Worm (Caenorhabditis elegans) whole organism, mixed stage, embryonic: ENCODE results near the gene lrch-1.

Source experiments
- M03D4.4 ChIP-seq: sonication (generic microtip); optimal IDR thresholded peaks from 2 replicates; lab custom pipeline; 2017; ENCODE audit warnings: mild to moderate bottlenecking, missing genetic modification characterization, missing compliant biosample characterization
- bed-3 ChIP-seq: fragments of 200-800 bp; sonication (Bioruptor generic); optimal IDR thresholded peaks from 3 replicates; lab custom pipeline; 2018; ENCODE audit warnings: mild to moderate bottlenecking, missing genetic modification characterization, moderate library complexity, missing compliant biosample characterization
- blmp-1 ChIP-seq: fragments of 150-350 bp; optimal IDR thresholded peaks from 2 replicates; lab custom pipeline; 2014; ENCODE audit warnings: missing biosample characterization, missing genetic modification characterization
- ceh-39 ChIP-seq: fragments of 150-350 bp; optimal IDR thresholded peaks from 2 replicates; lab custom pipeline; 2014; ENCODE audit warnings: missing biosample characterization, missing genetic modification characterization
- ceh-43 ChIP-seq: fragments of 200-800 bp; sonication (Bioruptor generic); optimal IDR thresholded peaks from 2 replicates; lab custom pipeline; 2018; ENCODE audit warnings: mild to moderate bottlenecking, missing genetic modification characterization, moderate library complexity, missing compliant biosample characterization
- ceh-83 ChIP-seq: fragments of 200-800 bp; sonication (Bioruptor generic); optimal IDR thresholded peaks from 2 replicates; lab custom pipeline; 2018; ENCODE audit warnings: mild to moderate bottlenecking, missing genetic modification characterization, missing compliant biosample characterization
- ces-1 ChIP-seq: fragments of 150-350 bp; optimal IDR thresholded peaks from 2 replicates; lab custom pipeline; 2014; ENCODE audit warnings: missing biosample characterization, missing genetic modification reagents, missing genetic modification characterization
- cnd-1 ChIP-seq: fragments of 200-800 bp; sonication (Bioruptor generic); optimal IDR thresholded peaks from 2 replicates; lab custom pipeline; 2018; ENCODE audit warnings: mild to moderate bottlenecking, missing genetic modification characterization, missing compliant biosample characterization
- drap-1 ChIP-seq: fragments of 200-800 bp; sonication (Bioruptor generic); optimal IDR thresholded peaks from 3 replicates; lab custom pipeline; 2018; ENCODE audit warnings: mild to moderate bottlenecking, missing genetic modification characterization, missing compliant biosample characterization
- elt-1 ChIP-seq: sonication (generic microtip); optimal IDR thresholded peaks from 2 replicates; lab custom pipeline; 2017; ENCODE audit warnings: missing genetic modification characterization, mild to moderate bottlenecking, missing compliant biosample characterization, antibody characterized with exemption, moderate library complexity, borderline replicate concordance; ENCODE audit not compliant: insufficient read depth
- elt-3 ChIP-seq: fragments of 150-350 bp; optimal IDR thresholded peaks from 2 replicates; lab custom pipeline; 2014; ENCODE audit warnings: missing biosample characterization, missing genetic modification characterization
- flh-1 ChIP-seq: fragments of 200-800 bp; sonication (Bioruptor generic); optimal IDR thresholded peaks from 2 replicates; lab custom pipeline; 2018; ENCODE audit warnings: mild to moderate bottlenecking, missing genetic modification characterization, moderate library complexity, missing compliant biosample characterization
- ham-2 ChIP-seq: fragments of 200-800 bp; sonication (Bioruptor generic); optimal IDR thresholded peaks from 2 replicates; lab custom pipeline; 2018; ENCODE audit warnings: mild to moderate bottlenecking, missing genetic modification characterization, missing compliant biosample characterization
- hlh-1 ChIP-seq: fragments of 150-350 bp; optimal IDR thresholded peaks from 2 replicates; lab custom pipeline; 2014; ENCODE audit warnings: missing biosample characterization, missing genetic modification reagents, missing genetic modification characterization
- lin-13 ChIP-seq: fragments of 150-350 bp; optimal IDR thresholded peaks from 2 replicates; lab custom pipeline; 2014; ENCODE audit warnings: missing biosample characterization, missing genetic modification characterization
- lin-32 ChIP-seq: fragments of 200-800 bp; sonication (Bioruptor generic); optimal IDR thresholded peaks from 2 replicates; lab custom pipeline; 2018; ENCODE audit warnings: mild to moderate bottlenecking, missing genetic modification characterization, missing compliant biosample characterization
- lsy-2 ChIP-seq: fragments of 150-350 bp; optimal IDR thresholded peaks from 2 replicates; lab custom pipeline; 2014; ENCODE audit warnings: missing biosample characterization, missing genetic modification characterization
- mab-5 ChIP-seq: fragments of 150-350 bp; optimal IDR thresholded peaks from 2 replicates; lab custom pipeline; 2014; ENCODE audit warnings: missing biosample characterization, missing genetic modification characterization
- mep-1 ChIP-seq: fragments of 150-350 bp; optimal IDR thresholded peaks from 2 replicates; lab custom pipeline; 2017; ENCODE audit warnings: missing biosample characterization, missing genetic modification reagents, missing genetic modification characterization, inconsistent platforms
- mls-2 ChIP-seq: sonication (generic microtip); optimal IDR thresholded peaks from 2 replicates; lab custom pipeline; 2016; ENCODE audit warnings: mild to moderate bottlenecking, missing genetic modification characterization, moderate library complexity, missing compliant biosample characterization
- nhr-12 ChIP-seq: fragments of 150-350 bp; optimal IDR thresholded peaks from 2 replicates; lab custom pipeline; 2014; ENCODE audit warnings: missing biosample characterization, missing genetic modification characterization
- nhr-2 ChIP-seq: fragments of 150-350 bp; optimal IDR thresholded peaks from 2 replicates; lab custom pipeline; 2014; ENCODE audit warnings: missing biosample characterization, missing genetic modification characterization
- nhr-237 ChIP-seq: fragments of 150-350 bp; optimal IDR thresholded peaks from 2 replicates; lab custom pipeline; 2014; ENCODE audit warnings: missing biosample characterization, missing genetic modification characterization
- nhr-28 ChIP-seq: fragments of 150-350 bp; optimal IDR thresholded peaks from 2 replicates; lab custom pipeline; 2014; ENCODE audit warnings: missing biosample characterization, missing genetic modification characterization
- nhr-76 ChIP-seq: sonication (generic microtip); optimal IDR thresholded peaks from 2 replicates; lab custom pipeline; 2017; ENCODE audit warnings: missing biosample characterization, missing genetic modification characterization
- pha-4 ChIP-seq: fragments of 150-350 bp; optimal IDR thresholded peaks from 2 replicates; lab custom pipeline; 2018; ENCODE audit warnings: missing biosample characterization, missing genetic modification reagents, missing genetic modification characterization
- sem-2 ChIP-seq: fragments of 200-800 bp; sonication (Bioruptor generic); optimal IDR thresholded peaks from 2 replicates; lab custom pipeline; 2018; ENCODE audit warnings: mild to moderate bottlenecking, missing genetic modification characterization, missing compliant biosample characterization
- snpc-4 ChIP-seq: fragments of 150-350 bp; optimal IDR thresholded peaks from 2 replicates; lab custom pipeline; 2014; ENCODE audit warnings: missing biosample characterization, missing genetic modification characterization
- sptf-1 ChIP-seq: sonication (generic microtip); optimal IDR thresholded peaks from 2 replicates; lab custom pipeline; 2017; ENCODE audit warnings: mild to moderate bottlenecking, missing genetic modification characterization, moderate library complexity, missing compliant biosample characterization
- tbx-8 ChIP-seq: fragments of 200-800 bp; sonication (Bioruptor generic); optimal IDR thresholded peaks from 2 replicates; lab custom pipeline; 2018; ENCODE audit warnings: mild to moderate bottlenecking, missing genetic modification characterization, moderate library complexity, missing compliant biosample characterization
- unc-120 ChIP-seq: sonication (generic microtip); optimal IDR thresholded peaks from 2 replicates; lab custom pipeline; 2017; ENCODE audit warnings: missing genetic modification characterization, missing compliant biosample characterization; ENCODE audit not compliant: poor library complexity, severe bottlenecking
- unc-39 ChIP-seq: fragments of 150-350 bp; optimal IDR thresholded peaks from 2 replicates; lab custom pipeline; 2014; ENCODE audit warnings: missing biosample characterization, missing genetic modification characterization
- unc-62 ChIP-seq: fragments of 150-350 bp; optimal IDR thresholded peaks from 2 replicates; lab custom pipeline; 2014; ENCODE audit warnings: missing biosample characterization, missing genetic modification reagents, missing genetic modification characterization
- zip-8 ChIP-seq: fragments of 150-350 bp; optimal IDR thresholded peaks from 2 replicates; lab custom pipeline; 2014; ENCODE audit warnings: missing biosample characterization, missing genetic modification characterization
- ztf-11 ChIP-seq: fragments of 150-350 bp; optimal IDR thresholded peaks from 2 replicates; lab custom pipeline; 2014; ENCODE audit warnings: missing biosample characterization, missing genetic modification characterization

Gene lrch-1

DNA sequence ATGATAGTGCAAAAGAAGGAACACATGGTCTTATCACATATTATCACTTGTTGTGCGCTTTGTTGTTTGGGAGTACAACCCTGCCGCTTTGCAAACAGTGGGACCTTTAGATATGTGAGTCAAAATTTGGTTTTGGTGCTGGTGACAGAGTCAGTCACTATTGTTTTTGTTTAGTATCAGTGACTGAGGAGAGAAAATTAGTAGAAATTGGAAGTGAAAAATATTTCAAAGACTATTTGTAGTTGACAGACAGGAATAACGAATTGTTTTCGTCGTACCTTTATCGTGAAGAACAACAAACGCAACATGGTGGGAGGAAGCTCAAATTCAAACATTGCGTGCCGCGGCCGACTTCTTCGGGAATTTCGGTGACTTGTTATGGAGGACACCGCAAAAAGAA lies at the start of gene lrch-1:
lrch-1 (minus strand) TSS at position 101 of the 400 bp plus-strand sequence.
- TF ChIP-seq ces-1 (GFP tag; lab: Kevin White, UChicago) (no peak), elt-3 (tag; lab: Kevin White, UChicago) (no peak), elt-1 (tag; lab: Kevin White, UChicago) (no peak), unc-120 (tag; lab: Kevin White, UChicago) (no peak), nhr-76 (tag; lab: Kevin White, UChicago) (no peak), pha-4 (tag; lab: Kevin White, UChicago) (no peak), tbx-8 (GFP tag; lab: Kevin White, UChicago) (no peak), unc-62 (GFP tag; lab: Kevin White, UChicago) (no peak), drap-1 (no peak), ceh-83 (GFP tag; lab: Kevin White, UChicago) (no peak), mep-1 (no peak), nhr-12 (no peak), ham-2 (GFP tag; lab: Kevin White, UChicago) (no peak), nhr-28 (no peak)
- TF ChIP-seq, all 35 proteins: peak for 0

DNA sequence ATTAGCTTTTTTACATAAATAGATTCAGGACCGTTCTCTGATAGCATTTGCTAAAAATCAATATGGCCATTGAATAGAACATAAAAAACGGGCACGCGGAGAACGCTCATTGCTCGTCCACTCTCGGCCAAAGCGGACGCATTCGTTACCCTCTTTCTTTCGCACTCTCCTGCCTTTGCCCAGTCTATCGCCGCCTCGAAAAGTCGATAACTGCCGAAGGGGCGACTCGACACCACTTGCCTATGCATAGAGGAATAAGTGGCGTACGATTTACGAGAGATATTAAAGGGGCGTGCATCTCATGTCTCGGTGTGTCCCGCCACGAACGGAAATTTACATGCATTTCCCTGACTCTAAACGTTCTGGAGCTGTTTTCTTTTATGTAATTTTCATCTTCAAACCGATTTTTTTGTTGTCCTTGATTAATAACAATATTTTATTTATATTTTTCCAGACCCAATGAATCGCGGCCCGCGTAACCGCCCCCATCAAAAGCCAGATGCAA lies 46.8 kb upstream of the lrch-1 start, which contains the start of gene W05H9.4:
W05H9.4 (plus strand) TSS at position 455 of the 505 bp plus-strand sequence.
- TF ChIP-seq nhr-2 (tag; lab: Kevin White, UChicago) = peak; percentile 91
- TF ChIP-seq lin-13 = peak; percentile 10
- no peak for TF ChIP-seq snpc-4 (tag; lab: Kevin White, UChicago)
- TF ChIP-seq cnd-1 (tag; lab: Kevin White, UChicago) = peak; percentile 52
- no peak for TF ChIP-seq nhr-28
- TF ChIP-seq unc-120 (tag; lab: Kevin White, UChicago) = peak; percentile 69
- no peak for TF ChIP-seq nhr-237 (tag; lab: Kevin White, UChicago)
- peak; percentile 71 for TF ChIP-seq ceh-39
- peak; percentile 53 for TF ChIP-seq hlh-1 (tag; lab: Kevin White, UChicago)
- TF ChIP-seq mep-1 = peak; percentile 12
- TF ChIP-seq lin-32 (GFP tag; lab: Kevin White, UChicago) = no peak
- TF ChIP-seq ham-2 (GFP tag; lab: Kevin White, UChicago) = peak; percentile 20
- TF ChIP-seq pha-4 (tag; lab: Kevin White, UChicago) = no peak
- TF ChIP-seq ces-1 (GFP tag; lab: Kevin White, UChicago) = peak; percentile 57
- peak; percentile 75 for TF ChIP-seq mls-2 (tag; lab: Kevin White, UChicago)
- peak; percentile 2 for TF ChIP-seq ztf-11

DNA sequence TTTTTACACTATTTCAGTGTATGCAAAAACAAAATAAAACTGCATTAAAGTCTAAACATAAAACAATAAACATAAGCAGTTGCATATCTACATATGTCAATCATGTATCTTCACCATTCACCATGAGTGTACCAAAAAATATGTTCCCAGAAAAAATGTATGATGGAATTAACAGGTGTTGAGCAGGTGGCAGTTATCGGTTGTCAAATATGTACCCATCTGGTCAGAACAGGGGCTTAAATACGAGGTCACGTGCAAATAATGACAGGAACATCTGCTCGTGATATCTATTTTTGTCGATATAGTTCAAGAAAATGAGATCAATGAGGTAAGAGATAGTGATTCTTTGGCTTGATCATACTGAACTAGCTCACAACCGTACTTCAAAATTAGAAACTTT lies 42.6 kb upstream of the lrch-1 start:
- TF ChIP-seq nhr-12 = no peak
- TF ChIP-seq unc-62 (GFP tag; lab: Kevin White, UChicago) = peak; percentile 57
- no peak for TF ChIP-seq ham-2 (GFP tag; lab: Kevin White, UChicago)
- TF ChIP-seq lin-32 (GFP tag; lab: Kevin White, UChicago) = peak; percentile 99
- TF ChIP-seq hlh-1 (tag; lab: Kevin White, UChicago) = peak; percentile 55
- peak; percentile 87 for TF ChIP-seq nhr-2 (tag; lab: Kevin White, UChicago)
- peak; percentile 23 for TF ChIP-seq ceh-39
- peak; percentile 93 for TF ChIP-seq cnd-1 (tag; lab: Kevin White, UChicago)
- TF ChIP-seq M03D4.4 (tag; lab: Kevin White, UChicago) = no peak
- TF ChIP-seq, all 35 proteins: peak for 6

- no peak for TF ChIP-seq lsy-2 (tag; lab: Kevin White, UChicago)
- TF ChIP-seq unc-39 (tag; lab: Kevin White, UChicago) = no peak
- TF ChIP-seq unc-62 (GFP tag; lab: Kevin White, UChicago) = no peak
- no peak for TF ChIP-seq mep-1
- no peak for TF ChIP-seq tbx-8 (GFP tag; lab: Kevin White, UChicago)
- TF ChIP-seq ces-1 (GFP tag; lab: Kevin White, UChicago) = peak; percentile 53
- no peak for TF ChIP-seq nhr-12
- TF ChIP-seq nhr-237 (tag; lab: Kevin White, UChicago) = no peak
- TF ChIP-seq snpc-4 (tag; lab: Kevin White, UChicago) = no peak
- no peak for TF ChIP-seq lin-13
- TF ChIP-seq ham-2 (GFP tag; lab: Kevin White, UChicago) = no peak
- TF ChIP-seq drap-1 = no peak
- no peak for TF ChIP-seq mab-5
- peak; percentile 62 for TF ChIP-seq ceh-43 (GFP tag; lab: Kevin White, UChicago)
- TF ChIP-seq nhr-76 (tag; lab: Kevin White, UChicago) = no peak
- TF ChIP-seq cnd-1 (tag; lab: Kevin White, UChicago) = peak; percentile 67
- TF ChIP-seq ztf-11 = no peak
- peak; percentile 61 for TF ChIP-seq lin-32 (GFP tag; lab: Kevin White, UChicago)
- TF ChIP-seq bed-3 = no peak
- TF ChIP-seq zip-8 = no peak
- TF ChIP-seq nhr-2 (tag; lab: Kevin White, UChicago) = peak; percentile 42
- TF ChIP-seq nhr-28 = no peak
- TF ChIP-seq sptf-1 (tag; lab: Kevin White, UChicago) = peak; percentile 12
- TF ChIP-seq sem-2 (GFP tag; lab: Kevin White, UChicago) = no peak
- no peak for TF ChIP-seq unc-120 (tag; lab: Kevin White, UChicago)
- TF ChIP-seq flh-1 (GFP tag; lab: Kevin White, UChicago) = no peak
- TF ChIP-seq blmp-1 = no peak
- TF ChIP-seq hlh-1 (tag; lab: Kevin White, UChicago) = no peak
- no peak for TF ChIP-seq pha-4 (tag; lab: Kevin White, UChicago)
- TF ChIP-seq ceh-39 = no peak
- no peak for TF ChIP-seq ceh-83 (GFP tag; lab: Kevin White, UChicago)
- TF ChIP-seq elt-1 (tag; lab: Kevin White, UChicago) = no peak
- TF ChIP-seq M03D4.4 (tag; lab: Kevin White, UChicago) = no peak
- TF ChIP-seq mls-2 (tag; lab: Kevin White, UChicago) = no peak
- TF ChIP-seq elt-3 (tag; lab: Kevin White, UChicago) = no peak
- TF ChIP-seq, all 35 proteins: peak for 6
Measured at ce11 chrX:6258409-6258808, 42.0 kb upstream of the lrch-1 start.
